Fruit fly (Drosophila melanogaster) whole organism: ENCODE data around the gene CG10562.

Experiments
- CG8478 ChIP-seq: fragments of >200 bp; optimal IDR thresholded peaks from 2 replicates; lab custom pipeline; 2018; ENCODE audit warnings: inconsistent platforms
- Dll ChIP-seq: fragments of >200 bp; optimal IDR thresholded peaks from 2 replicates; lab custom pipeline; 2017
- pan ChIP-seq: fragments of >200 bp; optimal IDR thresholded peaks from 2 replicates; lab custom pipeline; 2017
- psq ChIP-seq: fragments of >200 bp; optimal IDR thresholded peaks from 2 replicates; lab custom pipeline; 2017
- usp ChIP-seq: fragments of >200 bp; optimal IDR thresholded peaks from 2 replicates; lab custom pipeline; 2017; ENCODE audit warnings: missing biosample characterization, missing genetic modification characterization, mixed read lengths

DNA sequence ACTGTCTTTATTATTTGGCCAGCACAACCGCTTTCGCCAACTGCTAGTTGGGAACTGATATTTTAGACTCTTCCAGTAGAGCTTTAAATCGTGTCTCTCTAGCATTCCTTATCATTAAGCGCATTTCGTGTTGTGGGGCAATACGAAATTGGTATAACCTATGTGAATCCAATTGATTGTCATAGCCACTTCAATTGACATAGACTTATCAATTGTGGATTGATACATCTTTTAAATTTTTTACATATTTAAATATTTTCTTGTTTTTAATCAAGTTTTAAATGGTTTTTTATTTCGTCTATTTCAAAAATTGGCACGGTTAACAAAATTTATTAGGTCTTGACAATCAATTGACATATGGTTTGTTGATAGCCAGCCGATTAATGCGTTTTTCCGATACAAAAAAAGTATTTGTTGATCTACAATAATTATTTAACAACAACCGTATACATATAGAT is 23.0 kb downstream of the CG10562 start, which contains the start of gene CG31288:
- TF ChIP-seq CG8478 (lab: Kevin White, UChicago) = no peak
- TF ChIP-seq usp (GFP tag; lab: Kevin White, UChicago) = no peak
- no peak for TF ChIP-seq psq (lab: Kevin White, UChicago)
- no peak for TF ChIP-seq Dll
- TF ChIP-seq pan = no peak
